Worm (Caenorhabditis elegans) whole organism, L4 larva: ENCODE results near the gene F26F12.2.

Experiments used
- D1046.2 ChIP-seq: fragments of 200-800 bp; sonication (Bioruptor generic); IDR thresholded peaks from 2 replicates; pipeline ENCODE4 v1.3.6; 2022; ENCODE audit warnings: missing genetic modification characterization, missing compliant biosample characterization
- F49E8.2 ChIP-seq: sonication (generic microtip); optimal IDR thresholded peaks from 2 replicates; lab custom pipeline; 2016; ENCODE audit warnings: missing compliant biosample characterization, mild to moderate bottlenecking, missing genetic modification characterization, borderline replicate concordance
- T20F7.1 ChIP-seq: fragments of 200-800 bp; sonication (Bioruptor generic); optimal IDR thresholded peaks from 2 replicates; lab custom pipeline; 2018; ENCODE audit warnings: mild to moderate bottlenecking, missing genetic modification characterization, missing compliant biosample characterization
- Y75B8A.6 ChIP-seq: fragments of 200-800 bp; sonication (Bioruptor generic); IDR thresholded peaks from 2 replicates; pipeline ENCODE4 v1.3.6; 2022; ENCODE audit warnings: missing genetic modification reagents, missing genetic modification characterization, missing compliant biosample characterization
- ZK546.5 ChIP-seq, 2 experiments: sonication (generic microtip); optimal IDR thresholded peaks; 2 replicates each; lab custom pipeline; 2017; ENCODE audit warnings: missing biosample characterization in 2 of 2, missing genetic modification characterization in 2 of 2
- aha-1 ChIP-seq: fragments of 150-350 bp; peaks from one replicate; lab custom pipeline; 2014; ENCODE audit warnings: missing biosample characterization, missing genetic modification characterization
- aly-2 ChIP-seq: sonication (generic microtip); optimal IDR thresholded peaks from 2 replicates; lab custom pipeline; 2018; ENCODE audit warnings: missing biosample characterization, missing genetic modification characterization
- ceh-20 ChIP-seq: fragments of 200-800 bp; sonication (Bioruptor generic); IDR thresholded peaks from 2 replicates; pipeline ENCODE4 v1.3.6; 2022; ENCODE audit warnings: missing genetic modification reagents, missing genetic modification characterization, missing compliant biosample characterization
- ceh-32 ChIP-seq: sonication (generic microtip); optimal IDR thresholded peaks from 2 replicates; lab custom pipeline; 2016; ENCODE audit warnings: mild to moderate bottlenecking, missing genetic modification characterization, missing compliant biosample characterization; ENCODE audit not compliant: poor library complexity
- ceh-44 ChIP-seq: fragments of 200-800 bp; sonication (Bioruptor generic); IDR thresholded peaks from 2 replicates; pipeline ENCODE4 v1.3.6; 2022; ENCODE audit warnings: missing genetic modification reagents, missing genetic modification characterization, missing compliant biosample characterization
- ceh-62 ChIP-seq: sonication (generic microtip); optimal IDR thresholded peaks from 2 replicates; lab custom pipeline; 2017; ENCODE audit warnings: missing biosample characterization, missing genetic modification characterization
- ces-1 ChIP-seq: fragments of 150-350 bp; sonication (generic microtip); optimal IDR thresholded peaks from 4 replicates; lab custom pipeline; 2014; ENCODE audit warnings: missing biosample characterization, missing genetic modification reagents, missing genetic modification characterization
- daf-16 ChIP-seq, 3 experiments: sonication (generic microtip); optimal IDR thresholded peaks; 2 replicates each; lab custom pipeline; 2016 to 2017; ENCODE audit warnings: missing genetic modification characterization in 3 of 3, missing genetic modification reagents in 3 of 3, mild to moderate bottlenecking in 2 of 3, missing compliant biosample characterization in 2 of 3, missing biosample characterization in 1 of 3, moderate library complexity in 1 of 3
- fkh-10 ChIP-seq: fragments of 150-350 bp; optimal IDR thresholded peaks from 2 replicates; lab custom pipeline; 2014; ENCODE audit warnings: missing biosample characterization, missing genetic modification reagents, missing genetic modification characterization
- lin-1 ChIP-seq: fragments of 200-800 bp; sonication (Bioruptor generic); IDR thresholded peaks from 2 replicates; pipeline ENCODE4 v1.3.6; 2022; ENCODE audit warnings: missing genetic modification reagents, missing genetic modification characterization, missing compliant biosample characterization
- lsy-2 ChIP-seq, 2 experiments: fragments of 150-350 bp in 1 of 2; sonication (generic microtip) in 1 of 2; optimal IDR thresholded peaks; 2 replicates each; lab custom pipeline; 2014 to 2017; ENCODE audit warnings: missing biosample characterization in 2 of 2, missing genetic modification characterization in 2 of 2
- madf-5 ChIP-seq, 2 experiments: fragments of 200-800 bp; sonication (Bioruptor generic); IDR thresholded peaks; 2 replicates each; pipeline ENCODE4 v1.3.6; 2022; ENCODE audit warnings: missing compliant biosample characterization in 2 of 2, missing genetic modification characterization in 2 of 2
- mdt-29 ChIP-seq: fragments of 200-800 bp; sonication (Bioruptor generic); IDR thresholded peaks from 2 replicates; pipeline ENCODE4 v1.3.6; 2022; ENCODE audit warnings: missing genetic modification reagents, missing genetic modification characterization, missing compliant biosample characterization
- mep-1 ChIP-seq: fragments of 150-350 bp; sonication (generic microtip); optimal IDR thresholded peaks from 3 replicates; lab custom pipeline; 2014; ENCODE audit warnings: missing biosample characterization, missing genetic modification characterization
- mxl-3 ChIP-seq: fragments of 200-800 bp; sonication (Bioruptor generic); optimal IDR thresholded peaks from 2 replicates; lab custom pipeline; 2018; ENCODE audit warnings: mild to moderate bottlenecking, missing genetic modification characterization, missing compliant biosample characterization
- nhr-10 ChIP-seq: fragments of 150-350 bp; optimal IDR thresholded peaks from 2 replicates; lab custom pipeline; 2014; ENCODE audit warnings: missing biosample characterization, missing genetic modification characterization
- nhr-102 ChIP-seq: sonication (generic microtip); optimal IDR thresholded peaks from 2 replicates; lab custom pipeline; 2016; ENCODE audit warnings: mild to moderate bottlenecking, missing genetic modification characterization, moderate library complexity, missing compliant biosample characterization
- nhr-237 ChIP-seq: sonication (generic microtip); optimal IDR thresholded peaks from 2 replicates; lab custom pipeline; 2017; ENCODE audit warnings: missing biosample characterization, missing genetic modification characterization
- nhr-6 ChIP-seq: fragments of 150-350 bp; optimal IDR thresholded peaks from 2 replicates; lab custom pipeline; 2014; ENCODE audit warnings: missing biosample characterization, missing genetic modification characterization
- nhr-76 ChIP-seq: fragments of 150-350 bp; optimal IDR thresholded peaks from 2 replicates; lab custom pipeline; 2014; ENCODE audit warnings: missing biosample characterization, missing genetic modification characterization
- nhr-77 ChIP-seq: fragments of 150-350 bp; optimal IDR thresholded peaks from 2 replicates; lab custom pipeline; 2014; ENCODE audit warnings: missing biosample characterization, missing genetic modification characterization
- sdz-12 ChIP-seq: fragments of 200-800 bp; sonication (Bioruptor generic); optimal IDR thresholded peaks from 2 replicates; lab custom pipeline; 2018; ENCODE audit warnings: mild to moderate bottlenecking, missing genetic modification characterization, missing compliant biosample characterization
- tra-1 ChIP-seq: fragments of 200-800 bp; sonication (Bioruptor generic); IDR thresholded peaks from 2 replicates; pipeline ENCODE4 v1.3.6; 2022; ENCODE audit warnings: missing genetic modification reagents, missing genetic modification characterization, missing compliant biosample characterization
- unc-130 ChIP-seq: sonication (generic microtip); optimal IDR thresholded peaks from 2 replicates; lab custom pipeline; 2016; ENCODE audit warnings: missing genetic modification reagents, missing genetic modification characterization, missing compliant biosample characterization
- unc-62 ChIP-seq, 3 experiments: fragments of 150-350 bp in 1 of 3; sonication (generic microtip); optimal IDR thresholded peaks in 2 of 3; peaks in 1 of 3; 1 replicate in 1 of 3; 2 replicates in 2 of 3; lab custom pipeline; 2014 to 2017; ENCODE audit warnings: missing biosample characterization in 3 of 3, missing genetic modification characterization in 3 of 3, missing genetic modification reagents in 3 of 3, missing genotype in 1 of 3
- zfp-2 ChIP-seq: sonication (generic microtip); optimal IDR thresholded peaks from 2 replicates; lab custom pipeline; 2016; ENCODE audit warnings: mild to moderate bottlenecking, missing genetic modification characterization, missing compliant biosample characterization
- zip-2 ChIP-seq: fragments of 150-350 bp; optimal IDR thresholded peaks from 2 replicates; lab custom pipeline; 2014; ENCODE audit warnings: missing biosample characterization, missing genetic modification characterization
- ztf-11 ChIP-seq: fragments of 150-350 bp; optimal IDR thresholded peaks from 2 replicates; lab custom pipeline; 2014; ENCODE audit warnings: missing biosample characterization, missing genetic modification characterization

The F26F12.2 gene

ce11 chrV:5832799-5833198 lies 5.6 kb downstream of the F26F12.2 start (continued):
- peak; percentile 77 for TF ChIP-seq nhr-102 (tag; lab: Kevin White, UChicago)
- no peak for TF ChIP-seq zfp-2 (tag; lab: Kevin White, UChicago)
- no peak for TF ChIP-seq Y75B8A.6 (GFP tag; lab: Robert Waterston, UW)
- no peak for TF ChIP-seq nhr-76 (tag; lab: Kevin White, UChicago)
- peak; percentile 99 for TF ChIP-seq mxl-3 (GFP tag; lab: Kevin White, UChicago)
- peak; percentile 19; the same call in 1 of the 2 replicates for TF ChIP-seq tra-1 (GFP tag; lab: Robert Waterston, UW)
- TF ChIP-seq unc-130 (GFP tag; lab: Kevin White, UChicago): no peak
- TF ChIP-seq ceh-20 (GFP tag; lab: Robert Waterston, UW): peak; percentile 63; the same call in 1 of the 2 replicates
- TF ChIP-seq mep-1 (tag; lab: Kevin White, UChicago): no peak
- no peak for TF ChIP-seq ces-1 (GFP tag; lab: Kevin White, UChicago)
- TF ChIP-seq aly-2 (tag; lab: Kevin White, UChicago): no peak
- no peak for TF ChIP-seq ceh-44 (GFP tag; lab: Robert Waterston, UW)
- TF ChIP-seq T20F7.1 (GFP tag; lab: Kevin White, UChicago): no peak

ce11 chrV:5831253-5831652 lies 7.2 kb downstream of the F26F12.2 start:
- no peak for TF ChIP-seq madf-5 (GFP tag; IDR thresholded peaks at IDR 0.05; lab: Robert Waterston, UW)
- TF ChIP-seq nhr-77 (tag; lab: Kevin White, UChicago): no peak
- peak in 1 of 2 experiments; percentile 95 for TF ChIP-seq unc-62 (GFP tag; optimal IDR thresholded peaks at IDR 0.05 in 1 of 2; lab: Kevin White, UChicago)
- TF ChIP-seq unc-62 (tag; optimal IDR thresholded peaks at IDR 0.05; lab: Kevin White, UChicago): no peak

- TF ChIP-seq aha-1 (tag; lab: Kevin White, UChicago): peak; percentile 80
- no peak for TF ChIP-seq lsy-2 (tag; optimal IDR thresholded peaks at IDR 0.05; lab: Kevin White, UChicago)
- TF ChIP-seq, all 104 proteins: peak for 1
Observed at ce11 chrV:5826592-5826991, 11.8 kb downstream of the F26F12.2 start, which contains the start of gene let-418. Gene let-418 (plus strand): TSS chrV:5826833.

ce11 chrV:5825478-5825877 lies 12.9 kb downstream of the F26F12.2 start:
- TF ChIP-seq unc-62 (GFP tag; optimal IDR thresholded peaks at IDR 0.05 in 1 of 2; lab: Kevin White, UChicago) (peak in 1 of 2 experiments; percentile 58), unc-62 (tag; optimal IDR thresholded peaks at IDR 0.05; lab: Kevin White, UChicago) (no peak), D1046.2 (GFP tag; lab: Robert Waterston, UW) (no peak), zfp-2 (tag; lab: Kevin White, UChicago) (no peak), fkh-10 (GFP tag; lab: Kevin White, UChicago) (no peak), daf-16 (GFP tag; optimal IDR thresholded peaks at IDR 0.05; lab: Kevin White, UChicago) (no peak), daf-16 (tag; optimal IDR thresholded peaks at IDR 0.05; lab: Kevin White, UChicago) (no peak), ceh-62 (tag; lab: Kevin White, UChicago) (no peak), sdz-12 (GFP tag; lab: Kevin White, UChicago) (no peak), zip-2 (tag; lab: Kevin White, UChicago) (no peak), lin-1 (GFP tag; lab: Robert Waterston, UW) (no peak), mdt-29 (no peak), nhr-237 (no peak), nhr-10 (tag; lab: Kevin White, UChicago) (no peak), ztf-11 (tag; lab: Kevin White, UChicago) (no peak), nhr-6 (tag; lab: Kevin White, UChicago) (no peak), F49E8.2 (tag; lab: Kevin White, UChicago) (peak; percentile 5), ceh-32 (tag; lab: Kevin White, UChicago) (no peak), ZK546.5 (tag; optimal IDR thresholded peaks at IDR 0.05; lab: Kevin White, UChicago) (no peak)
